Worm (Caenorhabditis elegans) whole organism, L4/young adult: ENCODE data around the gene alh-7.
A peak's percentile ranks its signal among the peaks of the same experiment; 100 is the strongest.

Source experiments
- W03F9.2 ChIP-seq: fragments of 150-350 bp; optimal IDR thresholded peaks from 2 replicates; lab custom pipeline; 2014; ENCODE audit warnings: missing biosample characterization, missing genetic modification characterization
- dao-5 ChIP-seq: sonication (generic microtip); optimal IDR thresholded peaks from 2 replicates; lab custom pipeline; 2016; ENCODE audit warnings: missing genotype, missing genetic modification characterization, moderate library complexity, missing compliant biosample characterization
- him-1 ChIP-seq: sonication (generic microtip); optimal IDR thresholded peaks from 2 replicates; lab custom pipeline; 2016; ENCODE audit warnings: missing genotype, missing genetic modification reagents, missing genetic modification characterization, missing compliant biosample characterization

Gene alh-7

ce11 chrII:13501575-13501974, 10.0 kb upstream of the alh-7 start, which contains the start of gene F45H10.5:
TSS of gene F45H10.5 (plus strand) at chrII:13501875.
- no peak for TF ChIP-seq dao-5 (tag; lab: Kevin White, UChicago)

ce11 chrII:13500582-13500981, 9.0 kb upstream of the alh-7 start:
- TF ChIP-seq dao-5 (tag; lab: Kevin White, UChicago) (no peak), him-1 (tag; lab: Kevin White, UChicago) (no peak), W03F9.2 (tag; lab: Kevin White, UChicago) (no peak)

ce11 chrII:13495718-13496117, 4.1 kb upstream of the alh-7 start, which contains the start of gene drr-1:
TSS of gene drr-1 (minus strand) at chrII:13495900.
- TF ChIP-seq dao-5 (tag; lab: Kevin White, UChicago) (no peak), W03F9.2 (tag; lab: Kevin White, UChicago) (no peak), him-1 (tag; lab: Kevin White, UChicago) (no peak)

ce11 chrII:13494762-13495161, 3.2 kb upstream of the alh-7 start:
- no peak for TF ChIP-seq him-1 (tag; lab: Kevin White, UChicago)
- TF ChIP-seq dao-5 (tag; lab: Kevin White, UChicago): no peak
- TF ChIP-seq W03F9.2 (tag; lab: Kevin White, UChicago): peak; percentile 65

ce11 chrII:13494175-13494650, 2.6 kb upstream of the alh-7 start, which contains the start of gene ndua-7:
TSS of gene ndua-7 (minus strand) at chrII:13494600.
- TF ChIP-seq W03F9.2 (tag; lab: Kevin White, UChicago): no peak
- no peak for TF ChIP-seq dao-5 (tag; lab: Kevin White, UChicago)
- no peak for TF ChIP-seq him-1 (tag; lab: Kevin White, UChicago)

- no peak for TF ChIP-seq W03F9.2 (tag; lab: Kevin White, UChicago)
Measured at ce11 chrII:13492948-13493347, 1.4 kb upstream of the alh-7 start, which contains the start of gene F45H10.2. TSS of gene F45H10.2 (minus strand) at chrII:13493048.

ce11 chrII:13489896-13490295, 1.7 kb downstream of the alh-7 start:
- TF ChIP-seq dao-5 (tag; lab: Kevin White, UChicago): no peak
- TF ChIP-seq him-1 (tag; lab: Kevin White, UChicago): no peak
- no peak for TF ChIP-seq W03F9.2 (tag; lab: Kevin White, UChicago)

ce11 chrII:13487563-13487962, 4.0 kb downstream of the alh-7 start:
- TF ChIP-seq him-1 (tag; lab: Kevin White, UChicago): no peak
- TF ChIP-seq W03F9.2 (tag; lab: Kevin White, UChicago): no peak

ce11 chrII:13485119-13485518, 6.5 kb downstream of the alh-7 start:
- TF ChIP-seq W03F9.2 (tag; lab: Kevin White, UChicago): no peak
- no peak for TF ChIP-seq him-1 (tag; lab: Kevin White, UChicago)
- TF ChIP-seq dao-5 (tag; lab: Kevin White, UChicago): no peak

ce11 chrII:13484108-13484507, 7.5 kb downstream of the alh-7 start:
- TF ChIP-seq W03F9.2 (tag; lab: Kevin White, UChicago) (no peak), dao-5 (tag; lab: Kevin White, UChicago) (no peak), him-1 (tag; lab: Kevin White, UChicago) (no peak)

ce11 chrII:13481781-13482455, 9.7 kb downstream of the alh-7 start, which contains the start of gene E01G4.6:
TSS of gene E01G4.6 (plus strand) at chrII:13482405.
- no peak for TF ChIP-seq dao-5 (tag; lab: Kevin White, UChicago)
- no peak for TF ChIP-seq him-1 (tag; lab: Kevin White, UChicago)
- no peak for TF ChIP-seq W03F9.2 (tag; lab: Kevin White, UChicago)

- TF ChIP-seq W03F9.2 (tag; lab: Kevin White, UChicago) (no peak), dao-5 (tag; lab: Kevin White, UChicago) (no peak), him-1 (tag; lab: Kevin White, UChicago) (no peak)
Measured at ce11 chrII:13479424-13479823, 12.2 kb downstream of the alh-7 start.

ce11 chrII:13477230-13477629, 14.4 kb downstream of the alh-7 start:
- no peak for TF ChIP-seq him-1 (tag; lab: Kevin White, UChicago)
- peak; percentile 26 for TF ChIP-seq W03F9.2 (tag; lab: Kevin White, UChicago)
- TF ChIP-seq dao-5 (tag; lab: Kevin White, UChicago): no peak

ce11 chrII:13472101-13472500, 19.5 kb downstream of the alh-7 start, which contains the start of gene E01G4.5:
TSS of gene E01G4.5 (plus strand) at chrII:13472401.
- no peak for TF ChIP-seq W03F9.2 (tag; lab: Kevin White, UChicago)
- TF ChIP-seq him-1 (tag; lab: Kevin White, UChicago): no peak
- no peak for TF ChIP-seq dao-5 (tag; lab: Kevin White, UChicago)
